Worm (Caenorhabditis elegans) whole organism, L1 larva: ENCODE measurements around the gene Y39A1A.31.

Source experiments
- aly-2 ChIP-seq: fragments of 150-350 bp; optimal IDR thresholded peaks from 2 replicates; lab custom pipeline; 2014; ENCODE audit warnings: missing biosample characterization, missing genetic modification characterization
- dpl-1 ChIP-seq, 3 experiments: fragments of 150-350 bp in 2 of 3; sonication (generic microtip) in 1 of 3; optimal IDR thresholded peaks; 2 replicates each; lab custom pipeline; 2014 to 2017; ENCODE audit warnings: missing biosample characterization in 3 of 3, missing genetic modification characterization in 3 of 3, missing genetic modification reagents in 3 of 3
- fos-1 ChIP-seq: fragments of 150-350 bp; optimal IDR thresholded peaks from 2 replicates; lab custom pipeline; 2014; ENCODE audit warnings: missing biosample characterization, missing genetic modification characterization
- mdl-1 ChIP-seq, 2 experiments: fragments of 150-350 bp; optimal IDR thresholded peaks; 2 replicates each; lab custom pipeline; 2014 to 2017; ENCODE audit warnings: missing biosample characterization in 2 of 2, missing genetic modification characterization in 2 of 2, inconsistent platforms in 1 of 2
- nhr-12 ChIP-seq: sonication (generic microtip); optimal IDR thresholded peaks from 2 replicates; lab custom pipeline; 2017; ENCODE audit warnings: missing biosample characterization, missing genetic modification characterization
- nhr-237 ChIP-seq: fragments of 150-350 bp; optimal IDR thresholded peaks from 2 replicates; lab custom pipeline; 2014; ENCODE audit warnings: missing biosample characterization, missing genetic modification characterization
- nhr-28 ChIP-seq: fragments of 150-350 bp; optimal IDR thresholded peaks from 2 replicates; lab custom pipeline; 2014; ENCODE audit warnings: missing biosample characterization, missing genetic modification characterization
- pag-3 ChIP-seq: sonication (generic microtip); optimal IDR thresholded peaks from 2 replicates; lab custom pipeline; 2017; ENCODE audit warnings: missing genetic modification characterization, mild to moderate bottlenecking, missing compliant biosample characterization, antibody characterized with exemption, borderline replicate concordance; ENCODE audit not compliant: insufficient read depth
- sptf-1 ChIP-seq: fragments of 150-350 bp; optimal IDR thresholded peaks from 2 replicates; lab custom pipeline; 2014; ENCODE audit warnings: missing biosample characterization, missing genetic modification characterization
- ztf-4 ChIP-seq: fragments of 150-350 bp; optimal IDR thresholded peaks from 2 replicates; lab custom pipeline; 2014; ENCODE audit warnings: missing biosample characterization, missing genetic modification characterization

ce11 chrIII:10704499-10704898 is 15.5 kb upstream of the Y39A1A.31 start:
- TF ChIP-seq aly-2 (tag; lab: Kevin White, UChicago), result no peak
- TF ChIP-seq dpl-1 (GFP tag; optimal IDR thresholded peaks at IDR 0.05; lab: Kevin White, UChicago), result no peak
- TF ChIP-seq sptf-1 (tag; lab: Kevin White, UChicago), result no peak
- TF ChIP-seq mdl-1 (tag; optimal IDR thresholded peaks at IDR 0.05; lab: Kevin White, UChicago), result no peak
- TF ChIP-seq nhr-12 (tag; lab: Kevin White, UChicago), result no peak
- TF ChIP-seq nhr-28 (tag; lab: Kevin White, UChicago), result no peak
- no peak for TF ChIP-seq fos-1
- no peak for TF ChIP-seq ztf-4 (tag; lab: Kevin White, UChicago)
- TF ChIP-seq pag-3 (tag; lab: Kevin White, UChicago), result no peak
- TF ChIP-seq nhr-237 (tag; lab: Kevin White, UChicago), result no peak
